Worm (Caenorhabditis elegans) whole organism, mixed stage, embryonic: ENCODE measurements around the gene csq-1.

ENCODE experiments used
- nhr-237 ChIP-seq: fragments of 150-350 bp; optimal IDR thresholded peaks from 2 replicates; lab custom pipeline; 2014; ENCODE audit warnings: missing biosample characterization, missing genetic modification characterization
- pha-4 ChIP-seq: fragments of 150-350 bp; optimal IDR thresholded peaks from 2 replicates; lab custom pipeline; 2018; ENCODE audit warnings: missing biosample characterization, missing genetic modification reagents, missing genetic modification characterization
- snpc-4 ChIP-seq: fragments of 150-350 bp; optimal IDR thresholded peaks from 2 replicates; lab custom pipeline; 2014; ENCODE audit warnings: missing biosample characterization, missing genetic modification characterization
- unc-39 ChIP-seq: fragments of 150-350 bp; optimal IDR thresholded peaks from 2 replicates; lab custom pipeline; 2014; ENCODE audit warnings: missing biosample characterization, missing genetic modification characterization
- ztf-11 ChIP-seq: fragments of 150-350 bp; optimal IDR thresholded peaks from 2 replicates; lab custom pipeline; 2014; ENCODE audit warnings: missing biosample characterization, missing genetic modification characterization

- TF ChIP-seq snpc-4 (tag; lab: Kevin White, UChicago), result no peak
- TF ChIP-seq unc-39, result no peak
- TF ChIP-seq nhr-237 (tag; lab: Kevin White, UChicago), result no peak
- no peak for TF ChIP-seq ztf-11
- TF ChIP-seq pha-4 (tag; lab: Kevin White, UChicago), result no peak
These were observed 35.5 kb upstream of the csq-1 start for ce11 chrX:14649224-14649623.
